Worm (Caenorhabditis elegans): ENCODE results near the gene cest-28.

The cest-28 gene

DNA sequence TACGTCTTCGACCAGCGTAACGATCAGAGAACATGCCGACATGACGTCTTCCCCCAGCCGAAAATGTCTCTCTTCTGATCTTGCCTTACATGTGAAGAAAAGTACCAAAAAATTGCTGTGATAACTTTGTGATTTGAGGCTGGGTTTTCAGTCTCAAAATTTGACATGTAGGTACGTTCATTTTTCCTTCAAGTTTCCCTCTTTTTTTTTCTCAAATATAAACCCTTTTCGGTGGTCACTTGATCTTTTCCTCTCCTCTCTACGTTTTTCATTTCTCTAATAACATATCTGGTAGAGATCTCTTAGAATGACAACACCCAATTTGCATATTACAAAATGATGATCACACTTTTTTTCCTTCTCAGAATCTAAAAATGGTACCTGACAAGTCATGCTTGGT is 47.7 kb upstream of the cest-28 start, which contains the start of gene nhr-37:
TSS of gene nhr-37 (plus strand) at position 301 of the 400 bp plus-strand sequence.
- TF ChIP-seq fkh-8 (tag; optimal IDR thresholded peaks at IDR 0.05) (peak; percentile 14), lin-15B (tag; optimal IDR thresholded peaks at IDR 0.05) (no peak), nhr-85 (tag) (no peak)

DNA sequence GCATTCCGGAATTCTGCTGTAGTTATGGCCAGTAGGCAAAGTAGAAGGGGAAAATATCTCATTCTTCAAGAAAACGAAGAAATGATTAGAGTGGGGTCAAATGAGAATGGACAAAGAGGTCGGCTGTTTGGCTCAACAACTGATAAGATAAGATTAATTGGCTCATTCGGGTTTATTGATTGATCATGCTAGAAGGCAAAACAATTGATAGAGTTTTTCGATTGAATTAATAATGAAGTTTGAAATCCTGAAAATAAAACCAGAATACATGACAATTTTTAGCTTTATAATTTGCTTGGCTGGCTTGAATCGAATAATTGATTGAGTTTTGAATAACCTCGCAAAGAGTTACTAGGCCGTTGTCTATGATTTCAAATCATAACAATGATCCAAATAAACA is 43.4 kb upstream of the cest-28 start, which contains the start of gene ppt-1:
TSS of gene ppt-1 (minus strand) at position 101 of the 400 bp plus-strand sequence.
- no peak for TF ChIP-seq ceh-63 (GFP tag; optimal IDR thresholded peaks at IDR 0.05)
- TF ChIP-seq lin-39 (tag; optimal IDR thresholded peaks at IDR 0.05), result no peak
- no peak for TF ChIP-seq nhr-237 (tag; optimal IDR thresholded peaks at IDR 0.05)
- no peak for TF ChIP-seq unc-30 (tag; optimal IDR thresholded peaks at IDR 0.05)
- no peak for TF ChIP-seq ama-1 (optimal IDR thresholded peaks at IDR 0.05)
- TF ChIP-seq dpl-1 (GFP tag; optimal IDR thresholded peaks at IDR 0.05), result no peak
- no peak for TF ChIP-seq skn-1 (tag; optimal IDR thresholded peaks at IDR 0.05)
- TF ChIP-seq C34B4.2 (tag; optimal IDR thresholded peaks at IDR 0.05), result no peak
- no peak for TF ChIP-seq C16A3.4 (tag; optimal IDR thresholded peaks at IDR 0.05)
- no peak for TF ChIP-seq swsn-7 (tag; optimal IDR thresholded peaks at IDR 0.05)
- no peak for TF ChIP-seq fkh-4 (tag; optimal IDR thresholded peaks at IDR 0.05; ENCODE audit: borderline replicate concordance)
- TF ChIP-seq jun-1 (tag; optimal IDR thresholded peaks at IDR 0.05), result no peak
- no peak for TF ChIP-seq ceh-90 (tag; optimal IDR thresholded peaks at IDR 0.05)

DNA sequence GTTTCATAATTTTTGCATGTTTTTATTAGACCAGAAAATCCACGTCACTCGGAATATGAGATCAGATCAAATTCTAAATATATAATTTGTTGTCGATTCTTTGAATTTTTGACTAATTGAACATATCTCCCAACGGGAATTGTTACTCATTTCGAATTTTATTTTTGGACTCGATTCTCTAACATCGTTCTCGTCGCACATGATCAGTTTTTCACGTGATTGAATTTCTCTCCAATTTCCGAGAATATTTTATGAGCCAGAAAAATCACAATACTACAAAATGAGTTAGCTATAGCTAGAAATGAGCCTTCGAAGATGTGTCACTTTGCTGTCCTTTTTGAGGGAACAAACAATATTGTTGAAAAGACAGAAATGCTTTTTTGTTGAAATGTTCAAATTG is 38.9 kb upstream of the cest-28 start:
- TF ChIP-seq dsc-1 (tag; optimal IDR thresholded peaks at IDR 0.05), result peak; percentile 88
- TF ChIP-seq aha-1 (tag; optimal IDR thresholded peaks at IDR 0.05), result no peak
- TF ChIP-seq dpl-1 (GFP tag; optimal IDR thresholded peaks at IDR 0.05), result no peak
- no peak for TF ChIP-seq C34B4.2 (tag; optimal IDR thresholded peaks at IDR 0.05)
- peak; percentile 37 for TF ChIP-seq mef-2 (tag; optimal IDR thresholded peaks at IDR 0.05)
- TF ChIP-seq unc-86 (tag; optimal IDR thresholded peaks at IDR 0.05), result no peak
- TF ChIP-seq lin-39 (tag; optimal IDR thresholded peaks at IDR 0.05), result no peak
- no peak for TF ChIP-seq efl-1 (optimal IDR thresholded peaks at IDR 0.05)
- TF ChIP-seq efl-1 (GFP tag; optimal IDR thresholded peaks at IDR 0.05 in 1 of 2), result no peak
- TF ChIP-seq lin-13 (GFP tag; optimal IDR thresholded peaks at IDR 0.05), result no peak
- no peak for TF ChIP-seq aly-2 (tag; optimal IDR thresholded peaks at IDR 0.05)
- no peak for TF ChIP-seq vab-15 (tag; optimal IDR thresholded peaks at IDR 0.05)
- TF ChIP-seq sptf-1 (tag; optimal IDR thresholded peaks at IDR 0.05), result no peak
- TF ChIP-seq blmp-1 (tag; optimal IDR thresholded peaks at IDR 0.05), result no peak
- no peak for TF ChIP-seq lin-15B (tag; optimal IDR thresholded peaks at IDR 0.05)
- no peak for TF ChIP-seq elt-2 (tag; optimal IDR thresholded peaks at IDR 0.05)
- TF ChIP-seq alr-1 (tag; optimal IDR thresholded peaks at IDR 0.05; ENCODE audit: borderline replicate concordance), result no peak
- no peak for TF ChIP-seq egl-27 (tag; optimal IDR thresholded peaks at IDR 0.05)
- no peak for TF ChIP-seq C16A3.4 (tag; optimal IDR thresholded peaks at IDR 0.05)
- TF ChIP-seq nhr-237 (tag; optimal IDR thresholded peaks at IDR 0.05), result no peak
- TF ChIP-seq hpl-2 (GFP tag; optimal IDR thresholded peaks at IDR 0.05), result no peak
- TF ChIP-seq fos-1 (tag; optimal IDR thresholded peaks at IDR 0.05), result peak; percentile 18
- TF ChIP-seq isw-1 (GFP tag; IDR thresholded peaks at IDR 0.05), result no peak
- no peak for TF ChIP-seq hlh-4 (tag; optimal IDR thresholded peaks at IDR 0.05)
- peak in 1 of 2 experiments; percentile 14 for TF ChIP-seq lsy-2 (tag; optimal IDR thresholded peaks at IDR 0.05)
- no peak for TF ChIP-seq F16B12.6 (tag; optimal IDR thresholded peaks at IDR 0.05)
- no peak for TF ChIP-seq nhr-12 (tag; optimal IDR thresholded peaks at IDR 0.05)
- no peak for TF ChIP-seq ama-1 (optimal IDR thresholded peaks at IDR 0.05)
- peak; percentile 52 for TF ChIP-seq swsn-7 (tag; optimal IDR thresholded peaks at IDR 0.05)
- TF ChIP-seq nhr-90 (tag; optimal IDR thresholded peaks at IDR 0.05; ENCODE audit: poor library complexity), result no peak
- no peak for TF ChIP-seq tbx-2 (tag; optimal IDR thresholded peaks at IDR 0.05)
- no peak for TF ChIP-seq elt-3 (tag; optimal IDR thresholded peaks at IDR 0.05)
- TF ChIP-seq pqm-1 (tag; optimal IDR thresholded peaks at IDR 0.05), result no peak
- peak; percentile 88 for TF ChIP-seq nhr-71 (tag; optimal IDR thresholded peaks at IDR 0.05)
- TF ChIP-seq ceh-90 (tag; optimal IDR thresholded peaks at IDR 0.05), result no peak
- TF ChIP-seq irx-1 (tag; optimal IDR thresholded peaks at IDR 0.05), result no peak
- no peak for TF ChIP-seq zip-4 (GFP tag; optimal IDR thresholded peaks at IDR 0.05)
- no peak for TF ChIP-seq pag-3 (tag; optimal IDR thresholded peaks at IDR 0.05; ENCODE audit: borderline replicate concordance, insufficient read depth)
- peak; percentile 55 for TF ChIP-seq nhr-11 (tag; optimal IDR thresholded peaks at IDR 0.05)
- no peak for TF ChIP-seq grh-1 (GFP tag; IDR thresholded peaks at IDR 0.05)
- no peak for TF ChIP-seq lin-35 (GFP tag; optimal IDR thresholded peaks at IDR 0.05)
- TF ChIP-seq unc-98 (GFP tag; IDR thresholded peaks at IDR 0.05), result no peak
- no peak for TF ChIP-seq nhr-84 (tag; optimal IDR thresholded peaks at IDR 0.05)
